Worm (Caenorhabditis elegans): ENCODE data around the gene blos-1.

DNA sequence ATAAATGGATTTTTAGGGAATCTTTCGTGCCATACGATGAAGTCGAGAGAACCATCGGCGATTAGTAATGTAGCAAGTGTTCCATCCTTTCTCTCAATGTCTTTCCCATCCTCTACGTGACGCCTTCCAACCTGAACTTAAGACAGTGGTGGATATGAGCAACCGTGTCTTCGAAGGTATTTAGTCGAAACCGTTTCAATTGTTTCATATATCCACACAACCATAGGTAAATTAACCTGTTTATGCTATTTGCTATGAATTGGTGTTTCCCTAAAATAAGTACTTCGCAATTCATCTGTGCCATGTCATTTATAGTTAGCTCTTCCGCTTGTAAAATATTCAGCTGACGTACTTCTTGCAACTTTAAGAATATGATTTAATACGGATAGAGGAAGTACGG is 15.8 kb downstream of the blos-1 start:
- no peak for TF ChIP-seq lin-15B (tag; optimal IDR thresholded peaks at IDR 0.05)
- TF ChIP-seq sptf-1 (tag; optimal IDR thresholded peaks at IDR 0.05) = no peak
- no peak for TF ChIP-seq egl-27 (tag; optimal IDR thresholded peaks at IDR 0.05)
- TF ChIP-seq nhr-77 (tag; optimal IDR thresholded peaks at IDR 0.05) = no peak
- no peak for TF ChIP-seq ama-1 (optimal IDR thresholded peaks at IDR 0.05)
- TF ChIP-seq jun-1 (tag; optimal IDR thresholded peaks at IDR 0.05) = no peak
- TF ChIP-seq fkh-4 (tag; optimal IDR thresholded peaks at IDR 0.05; ENCODE audit: borderline replicate concordance) = no peak
- no peak for TF ChIP-seq unc-86 (tag; optimal IDR thresholded peaks at IDR 0.05)
- no peak for TF ChIP-seq fkh-10 (GFP tag; optimal IDR thresholded peaks at IDR 0.05)
- no peak for TF ChIP-seq skn-1 (tag; optimal IDR thresholded peaks at IDR 0.05)
- TF ChIP-seq lin-35 (GFP tag; optimal IDR thresholded peaks at IDR 0.05) = no peak

All from whole organism, L1 larva.